Worm (Caenorhabditis elegans) whole organism, early embryonic: Measurements from ENCODE around the gene R05F9.9.

ENCODE experiments used
- ama-1 ChIP-seq: fragments of 150-350 bp; optimal IDR thresholded peaks from 2 replicates; lab custom pipeline; 2014
- tbx-11 ChIP-seq: fragments of 200-800 bp; sonication (Bioruptor generic); IDR thresholded peaks from 2 replicates; pipeline ENCODE4 v1.3.6; 2022; ENCODE audit warnings: missing genetic modification characterization, missing compliant biosample characterization

- TF ChIP-seq ama-1 (lab: Kevin White, UChicago) = no peak
- no peak for TF ChIP-seq tbx-11 (GFP tag; lab: Robert Waterston, UW)
Measured at ce11 chrII:4867476-4867875, 34.4 kb downstream of the R05F9.9 start, which contains the start of gene col-17.
